Fruit fly (Drosophila melanogaster) S2 (cell line): ENCODE results near the gene Pfdn1.

Source experiments
- CG8478 ChIP-seq: fragments of >200 bp; optimal IDR thresholded peaks from 2 replicates; lab custom pipeline; 2018
- CTCF ChIP-seq, 2 experiments: fragments of >200 bp; optimal IDR thresholded peaks; 2 replicates each; lab custom pipeline; 2018

The Pfdn1 gene

DNA sequence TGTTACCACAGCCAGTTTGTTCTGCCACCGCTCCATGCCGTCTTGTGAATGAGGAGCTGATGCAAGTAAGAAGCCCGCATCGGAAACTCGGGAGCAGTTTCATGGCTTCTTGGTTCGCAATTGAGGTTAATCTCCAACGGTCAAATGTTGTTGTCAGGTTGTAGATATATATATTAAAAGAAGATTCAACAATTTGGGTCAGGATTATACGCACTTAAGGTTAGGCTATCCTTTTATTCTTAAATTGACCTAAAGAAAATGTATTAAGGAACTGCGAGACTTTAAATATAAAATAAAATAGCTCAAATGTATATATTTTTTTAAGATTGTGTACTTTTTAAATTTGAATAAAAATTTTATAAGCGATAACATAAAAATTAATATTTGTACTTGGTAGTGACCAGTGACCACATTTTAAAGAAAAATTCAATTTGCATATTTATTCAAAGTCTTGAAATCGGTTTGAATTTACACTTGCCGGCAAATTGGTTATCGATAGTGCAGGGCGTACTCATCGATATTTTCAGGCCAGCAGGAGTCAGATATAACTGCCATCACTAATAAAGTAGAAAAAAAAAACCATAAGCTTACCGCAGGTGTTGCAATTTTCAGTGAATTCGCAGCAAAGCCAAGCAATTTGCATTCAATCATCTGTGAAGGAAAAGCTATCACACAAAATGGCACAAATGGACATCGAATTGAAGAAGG lies at the start of gene Pfdn1, which contains the start of gene CG9150:
Gene Pfdn1, plus strand, starts transcription at position 536 of the 708 bp plus-strand sequence.
Gene CG9150, minus strand, starts transcription at position 51 of the 708 bp plus-strand sequence.
- TF ChIP-seq CTCF (optimal IDR thresholded peaks at IDR 0.05; lab: Kevin White, UChicago) (no peak), CG8478 (lab: Kevin White, UChicago) (no peak)

DNA sequence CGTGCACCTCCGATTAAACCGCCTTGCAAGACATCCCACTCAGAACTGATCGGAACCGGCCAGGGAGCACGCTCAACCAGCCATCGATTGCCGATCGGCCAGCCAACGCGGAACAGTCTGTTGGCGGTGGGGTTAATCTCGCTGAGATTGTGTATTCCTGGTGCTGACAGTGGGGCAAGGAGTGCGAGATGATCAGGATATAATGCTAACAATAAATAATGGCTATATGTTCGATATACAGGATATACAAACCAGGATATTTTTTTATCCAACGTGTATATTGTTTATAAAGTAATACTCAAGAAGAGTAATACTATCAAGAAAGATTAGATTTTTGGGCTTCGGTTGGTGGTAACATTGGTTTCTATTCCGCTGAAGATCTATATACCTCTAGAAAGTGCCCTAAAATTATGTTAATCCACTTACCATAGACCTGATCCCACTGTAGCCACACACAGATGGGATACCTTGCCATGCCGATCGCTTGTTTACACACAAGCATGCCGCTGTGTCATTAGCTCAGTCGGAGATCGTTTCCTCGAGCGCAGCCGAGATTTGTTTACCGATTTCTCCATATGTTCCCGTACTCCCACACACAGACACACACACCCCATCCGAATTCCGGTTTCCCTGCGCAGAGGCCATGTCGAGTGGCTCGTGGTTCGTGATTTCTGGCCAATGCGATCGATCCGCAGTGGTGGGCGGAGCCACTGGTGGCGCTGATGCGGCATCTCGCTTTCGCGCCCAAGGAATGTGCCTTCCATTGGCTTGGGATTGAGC lies 49.3 kb upstream of the Pfdn1 start, which contains the start of gene H2.0:
Gene H2.0, minus strand, starts transcription at position 51 of the 780 bp plus-strand sequence.
- no peak for TF ChIP-seq CG8478 (lab: Kevin White, UChicago)
- TF ChIP-seq CTCF (optimal IDR thresholded peaks at IDR 0.05; lab: Kevin White, UChicago): no peak

DNA sequence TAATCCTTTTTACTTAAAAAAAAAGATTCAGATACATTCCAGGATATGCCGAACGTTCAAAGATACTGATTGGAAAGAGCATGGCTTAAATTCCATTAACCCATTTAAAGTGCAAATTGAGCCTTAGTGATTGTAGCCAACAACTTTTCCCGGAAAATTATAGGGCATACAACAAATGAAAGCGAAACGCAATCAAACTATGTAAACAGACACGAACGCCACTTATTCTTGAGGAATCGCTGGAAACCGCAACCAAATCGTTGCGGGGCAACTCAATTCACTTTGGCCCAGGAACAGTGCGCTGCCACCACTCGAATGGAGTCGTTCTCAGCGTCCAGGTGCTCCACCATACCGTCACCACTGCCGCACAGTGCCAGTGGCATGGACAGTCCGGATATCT lies 48.3 kb upstream of the Pfdn1 start, which contains the start of gene CG13996:
Gene CG13996, plus strand, starts transcription at position 301 of the 400 bp plus-strand sequence.
- no peak for TF ChIP-seq CG8478 (lab: Kevin White, UChicago)
- no peak for TF ChIP-seq CTCF (optimal IDR thresholded peaks at IDR 0.05; lab: Kevin White, UChicago)

DNA sequence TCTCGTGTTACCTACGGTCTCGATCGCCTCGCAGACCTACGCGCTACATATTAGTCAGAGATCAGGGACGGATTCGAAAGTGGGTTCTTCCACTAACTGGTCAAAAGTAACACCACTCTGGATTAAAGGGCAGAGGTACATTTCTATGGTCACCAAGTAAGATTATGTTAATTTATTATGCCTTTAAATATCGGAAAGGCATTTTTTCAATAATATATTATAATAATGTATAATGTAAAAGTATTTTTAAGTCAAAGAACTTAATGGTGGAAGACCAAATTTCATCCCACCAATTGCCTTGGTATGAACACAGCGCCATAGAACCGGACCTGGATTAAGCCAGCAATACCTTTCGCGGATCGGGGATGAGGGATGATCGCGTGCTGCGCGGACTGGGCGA lies 46.1 kb upstream of the Pfdn1 start:
- TF ChIP-seq CG8478 (lab: Kevin White, UChicago) (no peak), CTCF (optimal IDR thresholded peaks at IDR 0.05; lab: Kevin White, UChicago) (no peak)

DNA sequence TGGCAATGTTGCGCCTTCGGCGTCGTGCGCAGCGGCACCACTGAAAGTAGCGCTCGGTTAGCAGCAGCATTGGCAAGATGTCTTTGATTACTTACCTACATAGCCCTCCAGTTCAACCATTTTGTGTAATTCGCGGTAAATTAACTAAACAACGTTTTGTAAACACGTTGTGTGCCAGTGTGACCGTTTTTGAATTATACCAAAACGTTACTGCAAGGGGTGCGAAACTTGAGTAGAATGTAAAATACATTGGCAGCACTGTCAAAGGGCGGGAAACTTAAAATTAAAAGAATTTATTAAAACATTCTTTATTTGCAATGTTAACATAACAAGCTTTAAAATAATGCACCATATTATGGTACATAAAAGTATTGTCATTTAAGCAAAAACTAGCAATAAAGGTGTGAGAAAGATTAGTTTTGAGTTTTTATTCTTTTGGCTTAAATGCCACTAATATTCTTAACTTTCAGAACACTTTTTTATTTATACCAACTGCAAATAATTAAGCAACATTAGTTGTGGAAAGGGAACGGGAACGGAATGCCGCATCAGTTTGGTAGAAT lies 44.5 kb upstream of the Pfdn1 start, which contains the start of gene CG9107:
Gene CG9107, minus strand, starts transcription at position 195 of the 563 bp plus-strand sequence.
- TF ChIP-seq CTCF (optimal IDR thresholded peaks at IDR 0.05; lab: Kevin White, UChicago) (peak in 1 of 2 experiments; percentile 37), CG8478 (lab: Kevin White, UChicago) (no peak)

DNA sequence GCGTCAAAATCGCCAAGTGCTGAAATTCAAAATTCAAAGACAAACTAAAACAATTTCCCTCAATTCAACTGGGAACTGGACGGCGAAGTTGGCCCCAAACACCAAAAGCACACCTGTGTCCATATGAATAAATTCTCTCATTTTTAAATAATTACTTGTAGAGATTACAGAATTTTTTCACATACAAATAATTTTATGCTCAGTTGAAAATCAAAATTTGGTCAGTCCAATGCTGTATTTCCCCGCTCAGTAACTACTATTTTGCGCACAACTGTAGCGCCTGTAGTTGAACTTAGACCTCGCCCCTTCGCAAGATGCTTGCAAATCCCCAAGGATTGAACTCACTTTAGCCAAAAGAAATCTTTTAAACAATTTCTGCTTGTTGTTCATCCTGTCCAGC lies 40.2 kb upstream of the Pfdn1 start:
- TF ChIP-seq CG8478 (lab: Kevin White, UChicago): no peak
- TF ChIP-seq CTCF (optimal IDR thresholded peaks at IDR 0.05; lab: Kevin White, UChicago): no peak

DNA sequence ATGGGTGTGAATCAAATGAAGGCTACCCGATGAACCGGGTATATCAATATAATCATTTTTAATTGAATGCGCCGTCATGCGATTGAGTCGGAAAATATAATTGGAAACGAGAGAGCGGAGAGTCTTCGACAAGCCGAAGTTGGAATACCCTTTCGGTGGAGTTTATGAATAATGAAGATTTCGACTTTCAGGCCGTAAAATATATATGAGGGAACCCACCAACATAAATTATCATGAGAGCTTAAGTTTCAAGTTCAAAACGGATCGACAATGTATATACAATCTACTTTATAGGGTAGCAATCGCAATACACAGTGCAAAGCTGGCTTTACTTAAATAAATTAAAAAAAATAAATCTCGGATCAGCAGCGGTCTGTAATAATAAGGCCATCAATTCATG lies 37.0 kb upstream of the Pfdn1 start:
- TF ChIP-seq CTCF (optimal IDR thresholded peaks at IDR 0.05; lab: Kevin White, UChicago) (no peak), CG8478 (lab: Kevin White, UChicago) (no peak)

DNA sequence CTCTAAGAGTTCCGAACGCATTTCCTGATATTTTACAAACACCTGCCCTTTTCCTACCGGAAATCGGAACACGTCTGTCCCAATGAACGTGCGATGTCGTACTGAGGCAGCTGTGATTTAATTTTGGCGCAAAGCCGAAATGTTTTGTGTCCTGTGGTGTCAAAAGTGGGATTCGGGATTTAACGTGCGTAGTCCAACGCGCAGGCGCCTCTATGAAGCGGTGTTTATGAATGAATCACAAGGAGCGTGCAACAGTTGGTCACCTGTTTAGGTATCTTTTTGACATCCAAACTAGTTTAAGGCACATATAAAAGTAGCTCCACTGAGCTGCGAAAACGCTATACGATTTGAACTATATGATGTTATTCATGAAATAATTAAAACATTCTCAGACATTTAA lies 34.5 kb upstream of the Pfdn1 start, which contains the start of gene CG9109:
Gene CG9109, minus strand, starts transcription at position 80 of the 400 bp plus-strand sequence.
- TF ChIP-seq CG8478 (lab: Kevin White, UChicago): no peak
- TF ChIP-seq CTCF (optimal IDR thresholded peaks at IDR 0.05; lab: Kevin White, UChicago): no peak

DNA sequence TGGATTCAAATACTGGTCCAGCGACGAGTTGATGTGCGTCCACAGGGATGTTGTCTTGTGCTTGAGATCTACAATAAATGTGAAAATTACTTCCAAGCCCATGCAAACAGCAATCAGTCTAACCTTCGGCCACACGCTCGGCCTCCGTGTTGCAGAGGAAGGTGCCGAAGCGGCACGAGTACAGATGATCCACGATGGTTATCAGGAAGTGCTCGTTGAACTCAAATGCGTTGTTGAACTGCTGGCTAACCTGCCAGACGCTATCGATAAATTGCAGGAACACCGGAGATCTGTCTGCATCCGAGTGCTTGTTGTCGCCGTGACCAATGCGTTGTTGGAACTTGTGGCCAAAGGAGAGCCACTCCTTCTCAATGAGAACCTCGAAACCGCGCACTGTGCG lies 33.7 kb upstream of the Pfdn1 start:
- no peak for TF ChIP-seq CTCF (optimal IDR thresholded peaks at IDR 0.05; lab: Kevin White, UChicago)
- TF ChIP-seq CG8478 (lab: Kevin White, UChicago): no peak

DNA sequence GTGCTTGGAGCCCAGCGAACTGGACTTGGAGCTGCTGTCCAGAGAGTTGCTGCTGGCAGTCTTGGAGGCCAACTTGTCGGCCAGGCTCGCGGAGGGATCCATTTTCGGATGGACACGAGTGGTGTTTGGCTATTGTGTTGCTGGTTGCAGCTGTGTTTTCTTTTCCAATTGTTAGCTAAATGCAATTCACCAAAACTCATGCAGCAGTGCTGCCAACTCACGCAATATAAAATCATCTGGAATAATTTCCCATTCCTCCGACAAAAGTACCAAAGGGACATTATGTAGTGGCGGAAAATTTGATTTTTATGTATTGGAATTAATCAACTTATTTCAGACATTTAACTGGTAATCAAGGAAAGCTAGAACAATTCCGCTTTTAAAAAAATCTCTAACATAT lies 32.2 kb upstream of the Pfdn1 start, which contains the start of gene mtm:
Gene mtm, minus strand, starts transcription at position 306 of the 400 bp plus-strand sequence.
- TF ChIP-seq CG8478 (lab: Kevin White, UChicago) (no peak), CTCF (optimal IDR thresholded peaks at IDR 0.05; lab: Kevin White, UChicago) (no peak)

DNA sequence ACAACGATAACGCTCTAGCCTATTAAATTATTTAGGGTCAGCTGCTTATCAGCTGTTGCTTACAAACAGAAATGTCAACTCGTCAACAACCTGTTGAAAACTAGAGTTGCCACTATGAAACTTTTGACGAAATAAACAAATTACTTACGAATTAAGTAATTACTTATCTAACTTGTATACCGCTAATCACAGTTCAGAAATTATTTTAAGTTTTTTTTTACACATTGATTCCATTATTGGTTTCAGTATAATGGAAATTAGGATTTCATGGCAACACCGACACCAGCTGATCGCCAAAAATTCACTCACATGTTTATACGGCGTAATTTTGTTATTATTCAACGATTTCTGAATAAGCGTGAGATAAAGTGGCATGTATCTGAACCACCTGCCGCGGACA lies 31.0 kb upstream of the Pfdn1 start, which contains the start of the genes CG9117 and CG31643:
Gene CG9117, minus strand, starts transcription at position 73 of the 400 bp plus-strand sequence.
Gene CG31643, plus strand, starts transcription at position 288 of the 400 bp plus-strand sequence.
- TF ChIP-seq CTCF (optimal IDR thresholded peaks at IDR 0.05; lab: Kevin White, UChicago): no peak

DNA sequence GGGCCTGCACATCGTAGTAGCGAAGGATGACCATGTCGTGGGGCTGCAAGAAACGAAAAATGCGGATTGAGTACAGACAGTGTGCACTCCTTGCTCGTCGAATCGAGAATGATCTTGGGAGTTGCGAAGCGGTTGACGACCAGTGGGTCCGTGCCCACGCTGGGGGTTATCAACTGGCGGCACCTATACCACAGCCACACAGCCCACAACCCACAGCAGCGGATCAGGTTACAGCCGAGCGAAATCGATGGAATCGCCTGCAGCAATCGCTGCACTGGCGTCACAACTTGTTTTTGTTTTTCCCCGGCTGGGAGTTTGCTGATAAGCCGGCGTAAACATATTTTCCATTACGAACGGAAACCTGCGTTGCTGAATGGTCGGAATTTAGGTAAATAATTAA lies 23.4 kb upstream of the Pfdn1 start:
- TF ChIP-seq CG8478 (lab: Kevin White, UChicago) (no peak), CTCF (optimal IDR thresholded peaks at IDR 0.05; lab: Kevin White, UChicago) (no peak)

DNA sequence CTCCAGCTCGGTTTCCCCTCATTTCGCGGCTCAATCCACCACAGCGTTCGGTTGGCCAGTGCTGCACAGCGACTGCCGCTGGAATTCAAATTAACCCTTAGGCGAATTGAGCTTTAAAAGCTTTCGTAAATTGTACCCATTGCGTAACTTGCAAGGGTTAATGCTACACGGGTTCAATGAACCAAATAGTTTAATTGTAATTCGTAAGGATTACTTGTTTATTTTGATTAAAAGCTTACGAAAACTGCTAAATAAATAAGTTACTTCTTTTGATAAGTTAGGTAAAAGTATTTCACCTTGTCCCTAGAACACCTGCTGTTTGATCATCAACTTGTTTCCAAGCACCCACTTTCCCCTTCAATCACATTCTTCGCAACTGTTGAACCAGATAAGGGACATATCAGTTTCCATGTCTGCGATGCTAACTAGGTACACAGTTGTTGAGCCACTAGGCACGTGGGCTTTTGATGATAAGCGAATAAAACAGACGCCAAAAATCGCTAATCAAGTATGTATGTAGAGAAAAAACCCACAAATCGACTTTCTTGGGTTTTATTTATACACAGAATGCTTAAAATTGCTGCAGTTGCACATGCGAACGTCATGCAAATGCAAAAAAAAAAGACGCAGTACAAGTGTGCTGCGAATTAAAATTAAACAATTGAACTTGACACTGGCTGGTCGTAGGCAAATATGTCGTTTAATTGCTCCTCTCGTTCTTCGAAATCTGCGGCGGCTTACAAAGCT lies 22.7 kb upstream of the Pfdn1 start, which contains the start of gene Pfas:
Gene Pfas, minus strand, starts transcription at position 79 of the 747 bp plus-strand sequence.
- TF ChIP-seq CTCF (optimal IDR thresholded peaks at IDR 0.05; lab: Kevin White, UChicago) (no peak), CG8478 (lab: Kevin White, UChicago) (no peak)

DNA sequence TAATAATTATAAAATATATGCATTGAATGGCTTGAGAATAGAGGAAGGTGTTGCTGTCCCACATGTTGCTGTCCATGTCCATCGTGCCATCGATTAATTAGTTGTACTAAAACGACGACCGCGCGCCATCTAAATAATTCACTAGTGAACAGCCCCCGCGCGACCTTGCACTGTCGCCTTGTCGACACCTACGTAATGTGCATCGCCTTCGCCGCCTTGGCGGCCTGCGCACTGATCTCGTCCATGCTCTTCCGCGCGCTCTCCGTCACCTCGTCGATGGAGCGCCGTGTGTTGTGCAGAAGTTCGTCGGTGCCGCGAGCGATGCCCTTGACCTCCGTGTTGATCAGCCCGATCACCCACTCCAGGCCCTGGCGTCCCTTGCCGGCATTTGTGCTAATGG lies 22.0 kb upstream of the Pfdn1 start:
- no peak for TF ChIP-seq CG8478 (lab: Kevin White, UChicago)
